Fruit fly (Drosophila melanogaster): ENCODE measurements around the gene Ddx1.

The Ddx1 gene

dm6 chr3L:22273529-22274301, 10.5 kb downstream of the Ddx1 start, which contains the start of gene Srpk79D (continued):
- TF ChIP-seq ewg (GFP tag; optimal IDR thresholded peaks at IDR 0.05) (peak; percentile 91), CG11504 (tag; optimal IDR thresholded peaks at IDR 0.05) (peak; percentile 8), CG12155 (GFP tag; optimal IDR thresholded peaks at IDR 0.05) (no peak), CG6689 (GFP tag; IDR thresholded peaks at IDR 0.05) (no peak), CG16815 (GFP tag; optimal IDR thresholded peaks at IDR 0.05) (no peak), Tbp (GFP tag; optimal IDR thresholded peaks at IDR 0.05) (no peak), Xrp1 (GFP tag; IDR thresholded peaks at IDR 0.05) (peak; percentile 24; the same call in 1 of the 2 replicates)

dm6 chr3L:22275989-22276388, 12.8 kb downstream of the Ddx1 start:
- peak; percentile 20; the same call in 1 of the 2 replicates for TF ChIP-seq al (GFP tag; IDR thresholded peaks at IDR 0.05)
- TF ChIP-seq CG9932 (GFP tag; IDR thresholded peaks at IDR 0.05) = peak; percentile 34; the same call in 1 of the 2 replicates
- TF ChIP-seq Med (GFP tag) = peak; percentile 79
- TF ChIP-seq gem (tag; optimal IDR thresholded peaks at IDR 0.05) = peak; percentile 10
- no peak for TF ChIP-seq ci (GFP tag; IDR thresholded peaks at IDR 0.05)
- peak; percentile 44; the same call in 2 of the 3 replicates for TF ChIP-seq row (GFP tag; IDR thresholded peaks at IDR 0.05)
- TF ChIP-seq Aef1 (GFP tag; IDR thresholded peaks at IDR 0.05) = no peak
- TF ChIP-seq Optix (GFP tag; IDR thresholded peaks at IDR 0.05) = 0 out of 3 replicates have a peak, but pooled peaks have one; percentile 28
- TF ChIP-seq hkb (optimal IDR thresholded peaks at IDR 0.05) = no peak
- TF ChIP-seq hkb (GFP tag; IDR thresholded peaks at IDR 0.05) = peak; percentile 40
- peak; percentile 46; the same call in 1 of the 2 replicates for TF ChIP-seq Rfx (GFP tag; IDR thresholded peaks at IDR 0.05)
- no peak for TF ChIP-seq jigr1 (GFP tag; IDR thresholded peaks at IDR 0.05)
- peak; percentile 31 for TF ChIP-seq Ets65A (GFP tag)
- peak; percentile 13; the same call in 1 of the 2 replicates for TF ChIP-seq ranshi (GFP tag; IDR thresholded peaks at IDR 0.05)
- TF ChIP-seq nerfin-2 (GFP tag; IDR thresholded peaks at IDR 0.05; ENCODE audit: partially characterized antibody) = no peak
- TF ChIP-seq Dip3 (GFP tag; optimal IDR thresholded peaks at IDR 0.05) = peak; percentile 0
- peak; percentile 47; the same call in 1 of the 3 replicates for TF ChIP-seq dysf (GFP tag; IDR thresholded peaks at IDR 0.05)
- TF ChIP-seq CG14860 (GFP tag; IDR thresholded peaks at IDR 0.05; ENCODE audit: partially characterized antibody) = no peak
- peak; percentile 25 for TF ChIP-seq CG2120 (GFP tag; optimal IDR thresholded peaks at IDR 0.05)
- no peak for TF ChIP-seq Dek (tag; optimal IDR thresholded peaks at IDR 0.05)
- TF ChIP-seq Gug (GFP tag; IDR thresholded peaks at IDR 0.05) = peak; percentile 22; the same call in 1 of the 4 replicates
- 0 out of 2 replicates have a peak, but pooled peaks have one; percentile 11 for TF ChIP-seq ap (GFP tag; IDR thresholded peaks at IDR 0.05)
- TF ChIP-seq sisA (GFP tag; IDR thresholded peaks at IDR 0.05) = 0 out of 2 replicates have a peak, but pooled peaks have one; percentile 34
- peak; percentile 25 for TF ChIP-seq shn (GFP tag; optimal IDR thresholded peaks at IDR 0.05)
- peak; percentile 4 for TF ChIP-seq HHEX (GFP tag; optimal IDR thresholded peaks at IDR 0.05)
- TF ChIP-seq CG7372 (GFP tag; IDR thresholded peaks at IDR 0.05) = 0 out of 2 replicates have a peak, but pooled peaks have one; percentile 36
- TF ChIP-seq HLH3B (GFP tag; IDR thresholded peaks at IDR 0.05) = peak; percentile 24; the same call in 1 of the 2 replicates
- TF ChIP-seq mam (GFP tag; optimal IDR thresholded peaks at IDR 0.05) = peak; percentile 46
- TF ChIP-seq Hr3 (GFP tag; optimal IDR thresholded peaks at IDR 0.05) = no peak
- TF ChIP-seq CG4707 (GFP tag; optimal IDR thresholded peaks at IDR 0.05) = peak; percentile 79
- no peak for TF ChIP-seq sna (GFP tag; IDR thresholded peaks at IDR 0.05; ENCODE audit: partially characterized antibody)
- peak; percentile 14 for TF ChIP-seq CG30403 (GFP tag; optimal IDR thresholded peaks at IDR 0.05)
- peak; percentile 52 for TF ChIP-seq slbo (GFP tag; IDR thresholded peaks at IDR 0.05)
- no peak for TF ChIP-seq D19A (tag; optimal IDR thresholded peaks at IDR 0.05)
- peak; percentile 14 for TF ChIP-seq sens (GFP tag)
- TF ChIP-seq lmd (GFP tag; IDR thresholded peaks at IDR 0.05) = 0 out of 2 replicates have a peak, but pooled peaks have one; percentile 24
- TF ChIP-seq CG3847 (GFP tag; IDR thresholded peaks at IDR 0.05) = peak; percentile 8; the same call in 1 of the 2 replicates
- TF ChIP-seq ind (GFP tag; optimal IDR thresholded peaks at IDR 0.05) = peak; percentile 21
- no peak for TF ChIP-seq Dip2 (GFP tag; IDR thresholded peaks at IDR 0.05)
- 0 out of 2 replicates have a peak, but pooled peaks have one; percentile 7 for TF ChIP-seq H2.0 (GFP tag; IDR thresholded peaks at IDR 0.05)
- no peak for TF ChIP-seq CG16863 (GFP tag; optimal IDR thresholded peaks at IDR 0.05)
- TF ChIP-seq zfh2 (GFP tag; optimal IDR thresholded peaks at IDR 0.05) = peak; percentile 11
